Fruit fly (Drosophila melanogaster): ENCODE measurements around the gene IntS12.

IntS12 gene

DNA sequence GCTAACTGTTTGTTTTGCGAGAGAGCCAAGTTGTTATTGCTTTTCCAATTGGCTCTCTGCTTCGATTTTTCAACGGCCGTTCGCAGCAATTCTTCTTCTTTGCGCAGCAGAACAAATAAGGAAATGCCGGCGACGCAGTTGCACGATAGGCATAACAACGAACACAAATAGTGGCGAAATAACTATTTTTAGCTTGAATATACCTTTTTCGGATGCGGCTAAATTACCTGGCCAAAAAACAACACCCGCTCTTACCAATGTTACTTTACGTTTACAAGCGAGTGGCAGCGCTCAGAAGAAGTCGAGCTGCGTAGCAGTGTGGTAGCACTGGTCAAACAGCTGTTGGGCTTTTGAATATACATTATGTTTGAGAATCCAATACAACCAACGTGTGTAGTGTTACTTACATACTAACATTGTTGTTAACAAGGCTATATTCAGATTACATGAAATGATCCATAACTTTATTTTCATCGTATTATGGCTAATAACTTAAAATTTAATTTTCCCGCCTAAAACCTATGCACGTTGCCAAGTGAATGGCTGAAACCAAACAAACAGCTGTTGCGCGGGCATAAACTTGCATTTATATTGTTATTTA lies at the start of gene IntS12, which contains the start of gene Lerp:
TSS of gene IntS12 (plus strand) at position 529 of the 601 bp plus-strand sequence.
TSS of gene Lerp (minus strand) at position 283 of the 601 bp plus-strand sequence.
- no peak for TF ChIP-seq CG8478 (optimal IDR thresholded peaks at IDR 0.05)
- TF ChIP-seq CTCF (optimal IDR thresholded peaks at IDR 0.05) = peak in 1 of 2 experiments; percentile 17

DNA sequence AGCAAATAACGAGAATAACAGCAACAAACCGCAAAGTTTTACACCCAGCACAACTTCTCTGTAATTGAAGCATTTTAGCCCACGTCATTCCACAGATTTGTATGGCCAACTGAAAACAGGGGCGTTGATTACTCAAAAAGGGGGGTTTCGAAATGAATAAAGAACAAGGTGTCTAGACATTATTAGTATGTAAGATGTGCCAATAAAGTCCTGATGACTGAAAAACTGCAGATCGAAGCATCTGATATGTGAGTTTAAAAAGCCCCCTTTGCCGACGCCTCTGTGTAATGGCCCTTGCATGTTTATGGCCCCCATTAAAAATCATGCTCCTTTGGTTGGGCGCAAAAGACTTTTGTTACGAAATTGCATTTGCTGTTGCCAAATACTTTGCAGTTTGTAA lies 42.1 kb upstream of the IntS12 start:
- no peak for TF ChIP-seq CTCF (optimal IDR thresholded peaks at IDR 0.05)
- TF ChIP-seq CG8478 (optimal IDR thresholded peaks at IDR 0.05) = no peak

DNA sequence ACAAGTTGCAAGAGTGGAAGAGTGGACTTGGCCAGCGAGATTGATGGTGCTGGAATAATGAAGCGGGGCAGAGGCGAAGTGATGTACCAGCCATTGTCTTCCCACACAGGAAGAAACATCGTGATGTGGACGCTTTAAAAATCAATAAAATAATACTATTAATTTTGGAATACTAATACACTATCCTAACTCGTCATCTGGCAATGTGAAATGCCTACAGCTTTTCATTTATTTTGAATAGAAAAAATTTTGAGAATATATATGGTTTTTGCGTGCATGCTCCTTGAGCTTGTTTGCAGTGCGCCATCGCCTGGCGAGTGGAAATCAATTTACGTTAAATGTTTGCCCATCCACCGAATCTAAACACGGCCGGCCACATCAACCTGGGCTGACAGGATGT lies 31.3 kb upstream of the IntS12 start:
- TF ChIP-seq CTCF (optimal IDR thresholded peaks at IDR 0.05) (no peak), CG8478 (optimal IDR thresholded peaks at IDR 0.05) (no peak)

dm6 chr3R:26846446-26846845 lies 16.7 kb upstream of the IntS12 start:
- TF ChIP-seq CG8478 (optimal IDR thresholded peaks at IDR 0.05) (no peak), CTCF (optimal IDR thresholded peaks at IDR 0.05) (no peak)

dm6 chr3R:26853699-26854098 lies 9.5 kb upstream of the IntS12 start:
- TF ChIP-seq CG8478 (optimal IDR thresholded peaks at IDR 0.05) (no peak), CTCF (optimal IDR thresholded peaks at IDR 0.05) (no peak)

dm6 chr3R:26859228-26859627 lies 3.9 kb upstream of the IntS12 start:
- TF ChIP-seq CG8478 (optimal IDR thresholded peaks at IDR 0.05) (no peak), CTCF (optimal IDR thresholded peaks at IDR 0.05) (no peak)

DNA sequence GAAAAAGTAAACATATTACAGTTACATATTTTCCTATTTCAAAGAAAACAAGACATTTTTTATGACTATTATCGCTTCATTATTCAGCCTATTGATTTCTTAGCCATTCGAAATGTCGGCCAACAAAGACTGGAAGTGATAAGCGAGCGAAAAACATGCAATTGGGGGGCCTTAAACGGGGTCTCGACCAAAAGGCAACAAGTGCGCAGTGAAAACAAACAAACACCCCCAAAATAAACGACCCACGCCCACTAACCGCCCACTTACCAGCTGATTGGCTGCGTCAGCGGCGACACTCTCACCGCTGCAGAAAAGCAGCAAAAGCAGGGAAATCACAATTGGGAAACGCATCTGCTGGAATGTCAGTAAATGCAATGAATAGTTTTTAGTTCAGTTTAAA lies 963 bp upstream of the IntS12 start:
- TF ChIP-seq CTCF (optimal IDR thresholded peaks at IDR 0.05) (no peak), CG8478 (optimal IDR thresholded peaks at IDR 0.05) (no peak)

dm6 chr3R:26866577-26867456 lies 3.6 kb downstream of the IntS12 start, which contains the start of the genes ball and His2Av:
Gene ball (minus strand): TSS chr3R:26866807.
Gene His2Av (plus strand): TSS chr3R:26866929.
- TF ChIP-seq CG8478 (optimal IDR thresholded peaks at IDR 0.05) = no peak
- peak; percentile 97 to 99 for TF ChIP-seq CTCF (optimal IDR thresholded peaks at IDR 0.05)

DNA sequence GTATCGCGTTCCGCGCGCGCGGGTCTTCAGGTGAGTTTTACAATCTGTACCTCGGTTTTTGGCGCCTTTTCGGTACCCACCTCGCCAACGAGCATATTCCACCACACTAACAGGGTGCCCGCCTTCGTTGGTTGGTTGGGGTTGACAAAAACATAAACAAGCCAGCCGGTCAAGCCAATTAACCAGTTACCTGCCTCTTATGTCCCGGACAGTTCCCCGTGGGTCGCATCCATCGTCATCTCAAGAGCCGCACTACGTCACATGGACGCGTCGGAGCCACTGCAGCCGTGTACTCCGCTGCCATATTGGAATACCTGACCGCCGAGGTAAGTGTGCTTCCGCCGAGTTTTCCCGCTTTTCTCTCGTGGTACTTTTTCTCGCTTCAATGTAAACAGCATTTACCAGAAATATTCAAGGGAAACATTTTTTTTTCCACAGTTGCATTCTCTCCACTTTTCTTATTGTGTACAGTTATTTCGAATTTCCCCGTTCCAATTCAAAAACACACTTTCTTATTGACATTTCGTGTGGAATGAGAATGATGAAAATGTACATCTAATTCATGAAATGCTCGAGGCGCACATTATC lies 4.4 kb downstream of the IntS12 start:
- TF ChIP-seq CG8478 (optimal IDR thresholded peaks at IDR 0.05) = no peak
- no peak for TF ChIP-seq CTCF (optimal IDR thresholded peaks at IDR 0.05)

DNA sequence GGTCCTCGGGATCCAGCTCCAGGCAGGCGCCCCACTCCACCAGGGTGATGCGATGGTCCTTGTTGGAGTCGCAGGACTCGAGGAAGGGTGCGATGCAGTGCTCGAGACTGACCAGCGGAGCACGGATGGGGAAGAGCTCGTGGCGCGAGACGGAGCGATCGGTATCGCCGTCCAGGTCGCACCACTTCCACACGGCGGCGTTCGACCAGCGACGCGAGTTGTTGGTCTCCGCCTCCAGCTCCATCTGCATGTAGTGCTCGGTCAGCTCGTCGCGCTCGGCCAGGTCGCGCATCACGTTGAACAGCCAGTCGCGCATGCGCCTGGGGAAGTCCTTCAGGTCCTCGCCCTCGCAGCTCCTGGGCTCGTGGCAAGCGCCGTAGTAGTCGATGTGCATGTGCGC lies 6.3 kb downstream of the IntS12 start:
- TF ChIP-seq CG8478 (optimal IDR thresholded peaks at IDR 0.05) = no peak
- TF ChIP-seq CTCF (optimal IDR thresholded peaks at IDR 0.05) = no peak

- no peak for TF ChIP-seq CTCF (optimal IDR thresholded peaks at IDR 0.05)
- no peak for TF ChIP-seq CG8478 (optimal IDR thresholded peaks at IDR 0.05)
These were observed 7.3 kb downstream of the IntS12 start for dm6 chr3R:26870494-26870893.

DNA sequence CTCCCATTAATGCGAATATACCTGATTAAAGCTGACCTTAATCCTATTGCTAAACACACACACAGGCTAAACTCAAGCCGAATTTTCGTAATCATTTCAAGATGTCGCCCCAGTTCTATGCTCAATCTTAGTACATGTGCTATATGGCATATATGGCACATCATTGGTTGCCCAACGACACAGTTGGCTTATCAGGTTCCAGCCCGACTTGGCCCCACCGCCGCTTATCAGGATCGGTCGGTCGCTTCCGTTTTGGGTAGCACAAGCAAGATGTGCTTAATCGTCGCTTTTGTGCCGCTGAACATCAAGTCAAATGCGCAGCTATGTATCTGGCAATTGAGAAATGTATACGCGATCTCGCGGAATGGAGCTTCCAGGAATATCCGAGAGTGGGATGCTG lies 7.9 kb downstream of the IntS12 start:
- TF ChIP-seq CG8478 (optimal IDR thresholded peaks at IDR 0.05) = no peak
- no peak for TF ChIP-seq CTCF (optimal IDR thresholded peaks at IDR 0.05)

dm6 chr3R:26871852-26872251 lies 8.7 kb downstream of the IntS12 start, which contains the start of gene SPARC:
Gene SPARC (minus strand): TSS chr3R:26871995.
- TF ChIP-seq CTCF (optimal IDR thresholded peaks at IDR 0.05) (no peak), CG8478 (optimal IDR thresholded peaks at IDR 0.05) (no peak)

DNA sequence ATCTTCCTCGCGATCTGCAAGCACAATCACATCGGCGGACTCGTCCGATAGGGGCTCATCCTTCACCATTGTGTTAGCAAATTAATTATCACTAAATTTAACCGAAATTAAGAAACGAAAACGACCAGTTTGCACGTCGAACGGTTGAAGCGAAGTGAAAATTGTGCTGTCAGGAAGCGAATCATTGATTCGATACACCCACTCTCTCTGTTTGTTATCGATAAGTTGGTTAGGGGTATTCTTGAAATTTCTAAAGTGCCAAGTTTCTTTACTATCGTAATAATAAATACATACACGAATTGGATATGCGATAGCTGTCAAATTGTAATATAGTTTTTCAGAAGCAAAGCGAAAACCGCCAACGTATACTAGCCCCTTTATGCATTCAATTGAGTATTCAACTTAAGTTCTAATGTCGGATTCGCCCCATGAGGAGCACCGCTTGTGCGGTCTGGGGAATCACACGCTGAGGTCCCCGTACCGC lies 12.4 kb downstream of the IntS12 start, which contains the start of gene Rb97D:
TSS of gene Rb97D (minus strand) at position 199 of the 484 bp plus-strand sequence.
- no peak for TF ChIP-seq CTCF (optimal IDR thresholded peaks at IDR 0.05)
- TF ChIP-seq CG8478 (optimal IDR thresholded peaks at IDR 0.05) = no peak

DNA sequence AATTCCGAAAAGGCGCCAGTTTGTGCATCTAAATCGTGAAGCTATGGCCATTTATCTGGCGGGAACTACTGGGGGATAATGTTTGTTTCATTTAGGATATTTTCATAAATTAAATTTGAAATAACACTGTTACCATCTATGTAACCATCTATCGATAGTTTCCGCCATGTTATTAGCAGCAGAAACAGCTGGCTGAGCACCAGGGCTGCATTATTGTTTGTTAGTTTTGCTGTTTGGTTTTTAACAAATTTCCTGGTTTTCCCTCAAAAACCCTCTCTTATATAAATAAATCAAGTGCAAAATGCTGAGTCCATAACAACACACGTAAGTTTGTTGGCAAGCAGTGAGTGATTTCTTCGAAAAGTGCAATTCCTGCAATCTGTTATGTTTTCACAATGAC lies 13.3 kb downstream of the IntS12 start, which contains the start of gene CG5500:
TSS of gene CG5500 (plus strand) at position 199 of the 400 bp plus-strand sequence.
- TF ChIP-seq CG8478 (optimal IDR thresholded peaks at IDR 0.05) (no peak), CTCF (optimal IDR thresholded peaks at IDR 0.05) (no peak)

Measured in S2 (cell line).